Fruit fly (Drosophila melanogaster) whole organism, pupa: ENCODE measurements around the gene Hip14.

Source experiments
- CG10348 ChIP-seq: fragments of 200-800 bp; sonication (Bioruptor generic); IDR thresholded peaks from 2 replicates; pipeline ENCODE4 v1.3.6; 2022; ENCODE audit warnings: missing biosample characterization, missing genetic modification characterization
- CG12605 ChIP-seq: fragments of 200-800 bp; sonication (Bioruptor generic); IDR thresholded peaks from 2 replicates; pipeline ENCODE4 v1.3.6; 2022; ENCODE audit warnings: missing biosample characterization, missing genetic modification characterization
- CG13204 ChIP-seq: fragments of 200-800 bp; sonication (Bioruptor generic); optimal IDR thresholded peaks from 2 replicates; lab custom pipeline; 2018; ENCODE audit warnings: missing biosample characterization, mild to moderate bottlenecking, missing genetic modification characterization, moderate library complexity
- CG14655 ChIP-seq: fragments of 200-800 bp; sonication (Bioruptor generic); optimal IDR thresholded peaks from 3 replicates; lab custom pipeline; 2017; ENCODE audit warnings: mild to moderate bottlenecking, missing biosample characterization, missing genetic modification reagents, missing genetic modification characterization
- CG15710 ChIP-seq: fragments of 200-800 bp; sonication (Bioruptor generic); optimal IDR thresholded peaks from 2 replicates; lab custom pipeline; 2018; ENCODE audit warnings: missing biosample characterization, mild to moderate bottlenecking, missing genetic modification characterization, moderate library complexity
- CG17806 ChIP-seq: fragments of 200-800 bp; sonication (Bioruptor generic); optimal IDR thresholded peaks from 2 replicates; lab custom pipeline; 2018; ENCODE audit warnings: missing biosample characterization, mild to moderate bottlenecking, missing genetic modification characterization, moderate library complexity
- CG32121 ChIP-seq: fragments of 200-800 bp; sonication (Bioruptor generic); IDR thresholded peaks from 2 replicates; pipeline ENCODE4 v1.3.6; 2022; ENCODE audit warnings: missing biosample characterization, missing genetic modification characterization
- CG34367 ChIP-seq: fragments of 200-800 bp; sonication (Bioruptor generic); optimal IDR thresholded peaks from 2 replicates; lab custom pipeline; 2018; ENCODE audit warnings: missing biosample characterization, mild to moderate bottlenecking, missing genetic modification characterization
- CG4496 ChIP-seq: fragments of 200-800 bp; sonication (Bioruptor generic); IDR thresholded peaks from 3 replicates; pipeline ENCODE4 v1.3.6; 2022; ENCODE audit warnings: missing biosample characterization, missing genetic modification characterization
- CG8159 ChIP-seq: fragments of 200-800 bp; sonication (Bioruptor generic); optimal IDR thresholded peaks from 3 replicates; lab custom pipeline; 2018; ENCODE audit warnings: missing biosample characterization, mild to moderate bottlenecking, missing genetic modification characterization, moderate library complexity
- CG8301 ChIP-seq: fragments of 200-800 bp; sonication (Bioruptor generic); optimal IDR thresholded peaks from 2 replicates; lab custom pipeline; 2018; ENCODE audit warnings: missing biosample characterization, mild to moderate bottlenecking, missing genetic modification characterization
- CG9948 ChIP-seq: fragments of 200-800 bp; sonication (Bioruptor generic); optimal IDR thresholded peaks from 2 replicates; lab custom pipeline; 2018; ENCODE audit warnings: missing biosample characterization, mild to moderate bottlenecking, missing genetic modification characterization, moderate library complexity
- D1 ChIP-seq: fragments of 200-800 bp; sonication (Bioruptor generic); optimal IDR thresholded peaks from 2 replicates; lab custom pipeline; 2018; ENCODE audit warnings: missing biosample characterization, mild to moderate bottlenecking, missing genetic modification characterization, moderate library complexity
- EcR ChIP-seq: fragments of 200-800 bp; sonication (Bioruptor generic); optimal IDR thresholded peaks from 3 replicates; lab custom pipeline; 2019; ENCODE audit warnings: missing biosample characterization, missing genetic modification characterization, mild to moderate bottlenecking, moderate library complexity, missing genetic modification reagents
- Ets98B ChIP-seq: fragments of 200-800 bp; sonication (Bioruptor generic); IDR thresholded peaks from 2 replicates; pipeline ENCODE4 v1.3.6; 2022; ENCODE audit warnings: missing biosample characterization, missing genetic modification characterization
- Pif1A ChIP-seq: fragments of 200-800 bp; sonication (Bioruptor generic); optimal IDR thresholded peaks from 3 replicates; lab custom pipeline; 2016; ENCODE audit warnings: missing biosample characterization, missing genetic modification characterization
- Pif1B ChIP-seq: fragments of 200-800 bp; sonication (Bioruptor generic); optimal IDR thresholded peaks from 3 replicates; lab custom pipeline; 2016; ENCODE audit warnings: missing biosample characterization, missing genetic modification characterization
- Snoo ChIP-seq: fragments of 200-800 bp; sonication (Bioruptor generic); optimal IDR thresholded peaks from 3 replicates; lab custom pipeline; 2017; ENCODE audit warnings: missing biosample characterization, mild to moderate bottlenecking, missing genetic modification characterization, inconsistent platforms
- fd96Ca ChIP-seq: fragments of 200-800 bp; sonication (Bioruptor generic); IDR thresholded peaks from 3 replicates; pipeline ENCODE4 v1.3.6; 2022; ENCODE audit warnings: missing biosample characterization, missing genetic modification characterization
- gl ChIP-seq: fragments of 200-800 bp; sonication (Bioruptor generic); optimal IDR thresholded peaks from 2 replicates; lab custom pipeline; 2018; ENCODE audit warnings: missing biosample characterization, mild to moderate bottlenecking, missing genetic modification characterization
- rn ChIP-seq: fragments of 200-800 bp; sonication (Bioruptor generic); IDR thresholded peaks from 2 replicates; pipeline ENCODE4 v1.3.6; 2022; ENCODE audit warnings: missing biosample characterization, missing genetic modification characterization

The Hip14 gene

DNA sequence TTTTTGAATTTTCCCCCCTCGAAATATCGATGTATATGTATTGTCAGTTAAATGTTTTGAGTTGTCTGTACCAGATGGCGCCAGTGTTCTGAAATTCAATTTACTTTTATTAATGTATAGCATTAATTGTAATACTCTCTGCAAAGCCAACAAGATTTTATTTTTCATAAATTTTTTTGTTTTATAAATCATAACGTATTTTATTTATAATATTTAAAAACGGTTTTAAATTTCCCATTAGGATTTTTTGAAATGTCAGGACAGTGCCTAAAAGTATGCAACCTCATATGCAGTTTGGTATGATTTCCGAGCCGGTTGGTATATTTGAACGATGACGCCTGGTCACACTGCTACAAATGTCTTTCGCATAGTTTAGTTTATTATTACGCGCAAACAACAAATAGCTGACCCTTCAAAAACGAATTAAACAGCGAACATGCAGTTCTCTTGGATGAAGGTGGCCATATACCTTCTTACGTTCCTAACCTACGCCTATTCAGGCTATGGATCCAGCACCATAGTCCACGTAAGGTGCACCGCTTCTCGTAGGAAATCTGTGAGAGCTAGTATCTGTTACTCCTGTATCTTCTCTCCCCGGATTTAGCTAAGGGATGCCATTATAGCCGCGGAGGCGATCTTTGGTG, 33.1 kb upstream of the Hip14 start, which contains the start of the genes Pka-C3 and GXIVsPLA2:
Pka-C3 (minus strand) TSS at position 14 of the 644 bp plus-strand sequence.
GXIVsPLA2 (plus strand) TSS at position 313 of the 644 bp plus-strand sequence.
- TF ChIP-seq CG12605 (no peak), D1 (tag; lab: Kevin White, UChicago) (peak; percentile 73)
- TF ChIP-seq, all 21 proteins: peak for 1

DNA sequence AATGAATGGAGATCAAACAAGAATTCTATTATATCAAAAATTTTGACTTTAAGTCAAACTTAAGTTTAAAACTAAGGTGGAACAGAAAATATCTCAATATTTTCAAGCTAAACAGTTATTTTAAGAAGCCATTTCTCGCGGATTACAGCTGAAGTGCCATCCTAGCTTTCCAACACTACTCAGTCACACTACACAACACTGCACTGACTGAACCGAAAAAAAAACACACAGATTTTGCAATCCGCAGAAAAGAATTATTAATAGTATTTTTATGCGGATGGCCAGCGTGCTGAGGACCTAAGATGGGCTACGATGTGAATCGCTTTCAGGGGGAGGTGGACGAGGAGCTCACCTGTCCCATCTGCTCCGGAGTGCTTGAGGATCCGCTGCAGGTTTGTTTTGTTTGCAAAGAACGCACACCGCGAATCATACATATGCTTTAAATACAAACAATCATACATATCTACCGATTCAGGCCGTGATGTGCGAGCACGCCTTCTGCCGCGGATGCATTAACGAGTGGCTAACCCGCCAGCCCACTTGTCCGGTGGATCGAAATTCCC, 31.5 kb upstream of the Hip14 start, which contains the start of gene elgi:
elgi (plus strand) TSS at position 103 of the 563 bp plus-strand sequence.
- TF ChIP-seq Ets98B (peak; percentile 13; the same call in 1 of the 2 replicates), Pif1B (GFP tag; lab: Kevin White, UChicago) (peak; percentile 64), CG12605 (no peak), gl (tag; lab: Kevin White, UChicago) (peak; percentile 29), Snoo (tag; lab: Kevin White, UChicago) (peak; percentile 52), CG34367 (peak; percentile 35), fd96Ca (no peak), CG4496 (GFP tag; lab: Robert Waterston, UW) (no peak), CG8301 (peak; percentile 22), CG13204 (GFP tag; lab: Kevin White, UChicago) (no peak), D1 (tag; lab: Kevin White, UChicago) (no peak), EcR (GFP tag; lab: Kevin White, UChicago) (peak; percentile 14), CG15710 (tag; lab: Kevin White, UChicago) (peak; percentile 45), CG8159 (tag; lab: Kevin White, UChicago) (no peak), CG10348 (GFP tag; lab: Robert Waterston, UW) (no peak), rn (GFP tag; lab: Robert Waterston, UW) (no peak), CG9948 (tag; lab: Kevin White, UChicago) (no peak), CG17806 (peak; percentile 2), CG32121 (GFP tag; lab: Robert Waterston, UW) (no peak), Pif1A (GFP tag; lab: Kevin White, UChicago) (no peak), CG14655 (GFP tag; lab: Kevin White, UChicago) (no peak)
- TF ChIP-seq, all 21 proteins: peak for 9

DNA sequence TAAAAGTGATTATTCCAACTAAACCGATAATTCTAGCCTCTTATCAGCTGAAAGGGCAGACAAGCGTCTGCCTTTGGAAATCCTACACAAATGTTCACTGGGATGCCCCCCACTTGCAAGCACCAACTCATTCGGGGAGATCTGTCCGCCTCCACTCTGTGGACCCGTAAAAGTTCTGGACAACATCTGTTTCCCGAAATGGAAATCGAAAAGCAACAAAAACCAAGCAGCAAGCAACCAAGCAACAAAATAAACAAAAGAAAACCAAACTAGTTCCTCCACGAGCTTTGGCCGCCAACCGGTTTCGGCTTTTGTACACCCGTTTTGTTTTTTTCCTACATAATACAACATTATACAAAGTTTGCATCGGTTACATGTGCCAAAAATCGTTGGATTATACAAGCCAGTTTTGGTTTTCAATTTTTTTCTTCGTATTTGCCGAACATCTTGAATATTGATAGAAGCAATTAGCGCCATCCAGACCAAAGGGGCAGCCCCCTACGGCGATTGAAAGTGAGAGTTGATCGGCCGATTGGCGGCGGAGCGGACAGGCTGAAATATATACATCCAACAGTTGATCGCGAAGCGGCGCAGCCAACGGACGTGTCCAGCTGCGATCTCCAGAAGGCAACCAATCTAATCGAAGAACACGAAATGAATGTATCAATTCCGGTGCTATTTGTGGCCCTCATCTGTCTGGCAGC, 29.3 kb upstream of the Hip14 start, which contains the start of gene CG17032:
CG17032 (plus strand) TSS at position 232 of the 704 bp plus-strand sequence.
- TF ChIP-seq Ets98B: peak; percentile 40; the same call in 1 of the 2 replicates
- no peak for TF ChIP-seq CG9948 (tag; lab: Kevin White, UChicago)
- TF ChIP-seq gl (tag; lab: Kevin White, UChicago): peak; percentile 24
- peak; percentile 83 for TF ChIP-seq EcR (GFP tag; lab: Kevin White, UChicago)
- no peak for TF ChIP-seq CG10348 (GFP tag; lab: Robert Waterston, UW)
- peak; percentile 37 for TF ChIP-seq CG34367
- TF ChIP-seq fd96Ca: peak; percentile 22; the same call in 1 of the 3 replicates
- TF ChIP-seq CG12605: peak; percentile 64

DNA sequence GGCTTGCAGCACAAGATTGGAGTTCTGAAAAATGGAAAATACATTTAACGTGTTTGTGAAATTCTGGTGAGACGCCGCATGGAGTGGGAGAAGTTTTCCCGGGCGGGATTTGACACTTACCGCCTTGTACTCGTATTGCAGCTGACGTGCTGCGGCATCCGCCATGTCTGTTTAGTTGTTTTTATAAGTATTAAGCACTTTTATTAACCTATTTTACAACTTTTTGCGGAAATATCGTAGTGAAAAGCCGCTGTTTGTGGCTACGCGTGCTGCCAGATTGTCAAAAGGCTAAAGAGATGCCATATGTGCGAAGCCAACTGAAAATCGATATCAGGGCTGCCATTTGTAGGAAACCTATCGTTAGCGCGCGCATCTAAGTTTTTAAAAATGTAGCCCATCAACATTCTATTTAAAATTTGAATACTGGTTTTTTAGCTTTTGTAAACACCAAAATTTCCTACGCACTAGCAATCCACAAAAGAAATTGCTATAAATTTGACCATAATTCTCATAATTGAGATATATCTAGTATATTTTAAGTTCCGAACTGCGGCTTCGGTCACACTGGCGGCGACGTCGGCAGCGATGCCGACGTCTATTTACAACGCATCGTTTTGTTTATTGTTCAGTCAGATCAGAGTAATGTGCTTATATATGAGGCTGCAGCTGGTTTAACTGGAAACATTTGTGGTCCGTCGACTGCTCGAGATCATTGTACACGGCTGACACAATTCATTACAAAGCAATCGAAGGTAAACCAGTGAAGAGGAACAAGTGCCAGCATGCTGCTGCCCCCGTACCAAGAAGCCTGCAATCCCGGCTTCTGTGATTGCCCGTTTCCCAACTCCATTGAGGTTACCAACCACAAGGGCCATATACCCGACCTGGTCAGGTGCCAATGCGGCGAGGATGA, 20.2 kb upstream of the Hip14 start, which contains the start of the genes Brr2 and CG10516:
Brr2 (minus strand) TSS at position 285 of the 913 bp plus-strand sequence.
CG10516 (plus strand) TSS at position 617 of the 913 bp plus-strand sequence.
- TF ChIP-seq CG15710 (tag; lab: Kevin White, UChicago) (peak; percentile 1), CG17806 (no peak), EcR (GFP tag; lab: Kevin White, UChicago) (peak; percentile 93), fd96Ca (0 out of 3 replicates have a peak, but pooled peaks have one; percentile 33)

DNA sequence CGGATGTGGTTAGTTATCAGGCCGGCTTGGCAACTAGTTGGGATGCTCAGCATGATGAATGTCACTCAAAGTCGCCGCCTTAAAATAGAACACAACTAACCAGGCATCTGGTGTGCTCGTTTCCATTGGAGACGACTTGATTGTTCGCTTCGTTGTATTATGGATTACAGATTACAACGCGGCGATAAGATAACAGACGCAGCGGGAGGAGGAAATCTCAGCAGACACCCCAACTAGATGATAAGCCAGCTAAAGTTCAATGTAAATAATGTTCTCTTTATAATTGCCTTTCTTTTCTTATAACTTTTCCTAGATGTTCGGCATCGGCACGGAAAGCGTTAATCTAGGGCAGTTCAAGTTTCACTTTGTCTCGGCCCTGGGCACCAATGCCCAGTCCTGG, 19.4 kb upstream of the Hip14 start:
- TF ChIP-seq CG13204 (GFP tag; lab: Kevin White, UChicago) (no peak), CG4496 (GFP tag; lab: Robert Waterston, UW) (no peak), Snoo (tag; lab: Kevin White, UChicago) (no peak), D1 (tag; lab: Kevin White, UChicago) (no peak)

DNA sequence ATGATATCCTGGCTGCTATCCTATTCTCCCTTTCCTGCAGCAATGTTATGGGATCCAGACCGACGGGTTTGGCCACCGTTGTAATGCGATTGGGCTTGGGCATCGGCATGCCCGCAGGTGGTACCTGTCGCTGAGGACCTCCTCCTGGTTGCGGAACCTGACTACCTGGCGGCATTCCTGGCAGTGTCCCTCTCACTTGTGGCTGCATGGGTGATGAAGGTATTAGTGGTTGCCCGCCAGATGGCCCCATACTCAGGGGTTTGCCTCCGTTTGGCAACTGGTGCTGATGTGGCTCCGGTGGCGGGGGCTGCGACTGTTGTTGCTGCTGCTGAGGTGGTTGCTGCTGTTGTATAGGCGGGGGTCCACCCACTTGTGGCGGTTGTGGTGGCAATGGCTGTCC, 13.9 kb upstream of the Hip14 start:
- TF ChIP-seq D1 (tag; lab: Kevin White, UChicago): no peak
- no peak for TF ChIP-seq gl (tag; lab: Kevin White, UChicago)
- no peak for TF ChIP-seq EcR (GFP tag; lab: Kevin White, UChicago)
- TF ChIP-seq Pif1B (GFP tag; lab: Kevin White, UChicago): no peak
- no peak for TF ChIP-seq CG8301
- TF ChIP-seq rn (GFP tag; lab: Robert Waterston, UW): no peak
- no peak for TF ChIP-seq CG9948 (tag; lab: Kevin White, UChicago)
- TF ChIP-seq Ets98B: no peak
- TF ChIP-seq fd96Ca: no peak
- no peak for TF ChIP-seq Pif1A (GFP tag; lab: Kevin White, UChicago)
- TF ChIP-seq CG32121 (GFP tag; lab: Robert Waterston, UW): no peak
